Fruit fly (Drosophila melanogaster) whole organism, pupa: ENCODE results near the gene CG17028.
A peak's percentile ranks its signal among the peaks of the same experiment; 100 is the strongest.

Experiments
- CG10348 ChIP-seq: fragments of 200-800 bp; sonication (Bioruptor generic); IDR thresholded peaks from 2 replicates; pipeline ENCODE4 v1.3.6; 2022; ENCODE audit warnings: missing biosample characterization, missing genetic modification characterization
- CG12605 ChIP-seq: fragments of 200-800 bp; sonication (Bioruptor generic); IDR thresholded peaks from 2 replicates; pipeline ENCODE4 v1.3.6; 2022; ENCODE audit warnings: missing biosample characterization, missing genetic modification characterization
- CG13204 ChIP-seq: fragments of 200-800 bp; sonication (Bioruptor generic); optimal IDR thresholded peaks from 2 replicates; lab custom pipeline; 2018; ENCODE audit warnings: missing biosample characterization, mild to moderate bottlenecking, missing genetic modification characterization, moderate library complexity
- CG14655 ChIP-seq: fragments of 200-800 bp; sonication (Bioruptor generic); optimal IDR thresholded peaks from 3 replicates; lab custom pipeline; 2017; ENCODE audit warnings: mild to moderate bottlenecking, missing biosample characterization, missing genetic modification reagents, missing genetic modification characterization
- CG15710 ChIP-seq: fragments of 200-800 bp; sonication (Bioruptor generic); optimal IDR thresholded peaks from 2 replicates; lab custom pipeline; 2018; ENCODE audit warnings: missing biosample characterization, mild to moderate bottlenecking, missing genetic modification characterization, moderate library complexity
- CG17806 ChIP-seq: fragments of 200-800 bp; sonication (Bioruptor generic); optimal IDR thresholded peaks from 2 replicates; lab custom pipeline; 2018; ENCODE audit warnings: missing biosample characterization, mild to moderate bottlenecking, missing genetic modification characterization, moderate library complexity
- CG32121 ChIP-seq: fragments of 200-800 bp; sonication (Bioruptor generic); IDR thresholded peaks from 2 replicates; pipeline ENCODE4 v1.3.6; 2022; ENCODE audit warnings: missing biosample characterization, missing genetic modification characterization
- CG34367 ChIP-seq: fragments of 200-800 bp; sonication (Bioruptor generic); optimal IDR thresholded peaks from 2 replicates; lab custom pipeline; 2018; ENCODE audit warnings: missing biosample characterization, mild to moderate bottlenecking, missing genetic modification characterization
- CG4496 ChIP-seq: fragments of 200-800 bp; sonication (Bioruptor generic); IDR thresholded peaks from 3 replicates; pipeline ENCODE4 v1.3.6; 2022; ENCODE audit warnings: missing biosample characterization, missing genetic modification characterization
- CG8159 ChIP-seq: fragments of 200-800 bp; sonication (Bioruptor generic); optimal IDR thresholded peaks from 3 replicates; lab custom pipeline; 2018; ENCODE audit warnings: missing biosample characterization, mild to moderate bottlenecking, missing genetic modification characterization, moderate library complexity
- CG8301 ChIP-seq: fragments of 200-800 bp; sonication (Bioruptor generic); optimal IDR thresholded peaks from 2 replicates; lab custom pipeline; 2018; ENCODE audit warnings: missing biosample characterization, mild to moderate bottlenecking, missing genetic modification characterization
- CG9948 ChIP-seq: fragments of 200-800 bp; sonication (Bioruptor generic); optimal IDR thresholded peaks from 2 replicates; lab custom pipeline; 2018; ENCODE audit warnings: missing biosample characterization, mild to moderate bottlenecking, missing genetic modification characterization, moderate library complexity
- D1 ChIP-seq: fragments of 200-800 bp; sonication (Bioruptor generic); optimal IDR thresholded peaks from 2 replicates; lab custom pipeline; 2018; ENCODE audit warnings: missing biosample characterization, mild to moderate bottlenecking, missing genetic modification characterization, moderate library complexity
- EcR ChIP-seq: fragments of 200-800 bp; sonication (Bioruptor generic); optimal IDR thresholded peaks from 3 replicates; lab custom pipeline; 2019; ENCODE audit warnings: missing biosample characterization, missing genetic modification characterization, mild to moderate bottlenecking, moderate library complexity, missing genetic modification reagents
- Ets98B ChIP-seq: fragments of 200-800 bp; sonication (Bioruptor generic); IDR thresholded peaks from 2 replicates; pipeline ENCODE4 v1.3.6; 2022; ENCODE audit warnings: missing biosample characterization, missing genetic modification characterization
- Pif1A ChIP-seq: fragments of 200-800 bp; sonication (Bioruptor generic); optimal IDR thresholded peaks from 3 replicates; lab custom pipeline; 2016; ENCODE audit warnings: missing biosample characterization, missing genetic modification characterization
- Pif1B ChIP-seq: fragments of 200-800 bp; sonication (Bioruptor generic); optimal IDR thresholded peaks from 3 replicates; lab custom pipeline; 2016; ENCODE audit warnings: missing biosample characterization, missing genetic modification characterization
- Snoo ChIP-seq: fragments of 200-800 bp; sonication (Bioruptor generic); optimal IDR thresholded peaks from 3 replicates; lab custom pipeline; 2017; ENCODE audit warnings: missing biosample characterization, mild to moderate bottlenecking, missing genetic modification characterization, inconsistent platforms
- fd96Ca ChIP-seq: fragments of 200-800 bp; sonication (Bioruptor generic); IDR thresholded peaks from 3 replicates; pipeline ENCODE4 v1.3.6; 2022; ENCODE audit warnings: missing biosample characterization, missing genetic modification characterization
- gl ChIP-seq: fragments of 200-800 bp; sonication (Bioruptor generic); optimal IDR thresholded peaks from 2 replicates; lab custom pipeline; 2018; ENCODE audit warnings: missing biosample characterization, mild to moderate bottlenecking, missing genetic modification characterization
- rn ChIP-seq: fragments of 200-800 bp; sonication (Bioruptor generic); IDR thresholded peaks from 2 replicates; pipeline ENCODE4 v1.3.6; 2022; ENCODE audit warnings: missing biosample characterization, missing genetic modification characterization

The CG17028 gene

dm6 chr3L:15978224-15978623, at the start of gene CG17028:
CG17028 (plus strand) TSS chr3L:15978524.
- TF ChIP-seq Ets98B (GFP tag; lab: Robert Waterston, UW) (no peak), CG8159 (tag; lab: Kevin White, UChicago) (no peak), CG14655 (GFP tag; lab: Kevin White, UChicago) (no peak), Snoo (tag; lab: Kevin White, UChicago) (no peak), EcR (no peak), CG17806 (tag; lab: Kevin White, UChicago) (no peak), Pif1B (GFP tag; lab: Kevin White, UChicago) (no peak)

dm6 chr3L:15940823-15941222, 37.5 kb upstream of the CG17028 start:
- no peak for TF ChIP-seq CG17806 (tag; lab: Kevin White, UChicago)
- peak; percentile 88 for TF ChIP-seq rn (GFP tag; lab: Robert Waterston, UW)
- peak; percentile 81 for TF ChIP-seq CG10348
- peak; percentile 76 for TF ChIP-seq CG9948 (tag; lab: Kevin White, UChicago)
- TF ChIP-seq fd96Ca (GFP tag; lab: Robert Waterston, UW) = peak; percentile 91
- TF ChIP-seq EcR = no peak
- peak; percentile 97 for TF ChIP-seq CG4496 (GFP tag; lab: Robert Waterston, UW)
- peak; percentile 86 for TF ChIP-seq CG8159 (tag; lab: Kevin White, UChicago)
- TF ChIP-seq CG12605 (GFP tag; lab: Robert Waterston, UW) = peak; percentile 90
- peak; percentile 88 for TF ChIP-seq CG15710 (tag; lab: Kevin White, UChicago)
- peak; percentile 95 for TF ChIP-seq Snoo (tag; lab: Kevin White, UChicago)
- TF ChIP-seq CG13204 (GFP tag; lab: Kevin White, UChicago) = peak; percentile 68
- no peak for TF ChIP-seq D1 (tag; lab: Kevin White, UChicago)
- peak; percentile 78 for TF ChIP-seq Pif1A (GFP tag; lab: Kevin White, UChicago)
- peak; percentile 96 for TF ChIP-seq Ets98B (GFP tag; lab: Robert Waterston, UW)
- peak; percentile 92 for TF ChIP-seq CG8301
- TF ChIP-seq gl = no peak
- TF ChIP-seq CG32121 (GFP tag; lab: Robert Waterston, UW) = peak; percentile 95
- TF ChIP-seq CG34367 (tag; lab: Kevin White, UChicago) = peak; percentile 83
- peak; percentile 87 for TF ChIP-seq Pif1B (GFP tag; lab: Kevin White, UChicago)
- TF ChIP-seq CG14655 (GFP tag; lab: Kevin White, UChicago) = peak; percentile 90

DNA sequence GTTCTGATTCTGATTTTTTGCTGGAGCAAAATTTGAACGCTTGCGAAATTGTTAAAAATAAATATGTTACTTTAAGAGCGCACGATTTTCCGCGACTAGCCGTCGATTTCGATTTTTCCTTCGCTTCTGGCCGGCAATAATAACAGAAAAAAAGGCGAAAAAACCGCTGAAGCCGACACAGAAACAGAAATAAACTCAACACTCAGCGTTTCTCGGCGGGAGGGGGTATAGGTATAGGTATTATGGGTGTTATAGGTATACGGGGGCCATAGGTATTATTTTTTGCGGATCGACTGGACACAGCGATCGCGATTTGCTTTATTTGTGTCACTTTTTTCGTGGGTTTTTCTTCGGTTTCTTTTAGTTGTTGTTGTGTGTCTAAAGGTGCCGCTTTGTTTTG, 26.0 kb upstream of the CG17028 start:
- TF ChIP-seq EcR (no peak), CG9948 (tag; lab: Kevin White, UChicago) (no peak), fd96Ca (GFP tag; lab: Robert Waterston, UW) (peak; percentile 13; the same call in 1 of the 3 replicates)

DNA sequence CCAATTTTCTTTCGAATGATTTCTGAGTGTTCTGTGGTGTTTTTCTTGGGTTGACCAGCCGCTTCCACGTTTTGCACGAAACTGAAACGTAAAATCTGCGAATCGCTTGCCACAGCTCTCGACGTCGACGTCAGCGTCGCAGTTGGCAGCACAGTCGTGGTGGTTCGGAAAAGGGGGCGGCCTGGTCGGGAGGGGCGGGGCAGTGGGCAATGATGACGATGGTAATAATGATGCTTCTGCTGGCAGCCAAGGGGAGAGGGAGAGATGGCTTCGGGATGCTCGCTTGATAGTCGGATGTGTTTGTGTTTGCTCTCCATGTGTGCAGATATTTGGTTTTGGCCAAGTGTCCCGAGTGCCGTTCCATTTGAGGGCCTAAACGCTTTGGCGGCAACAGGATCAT, 25.4 kb upstream of the CG17028 start:
- TF ChIP-seq rn (GFP tag; lab: Robert Waterston, UW) (no peak), CG12605 (GFP tag; lab: Robert Waterston, UW) (peak; percentile 45; the same call in 1 of the 2 replicates), Ets98B (GFP tag; lab: Robert Waterston, UW) (no peak; the same call in 1 of the 2 replicates), CG34367 (tag; lab: Kevin White, UChicago) (no peak), D1 (tag; lab: Kevin White, UChicago) (no peak), CG32121 (GFP tag; lab: Robert Waterston, UW) (peak; percentile 56), CG10348 (0 out of 2 replicates have a peak, but pooled peaks have one; percentile 13), gl (no peak), CG9948 (tag; lab: Kevin White, UChicago) (no peak), fd96Ca (GFP tag; lab: Robert Waterston, UW) (no peak), CG15710 (tag; lab: Kevin White, UChicago) (no peak), Pif1A (GFP tag; lab: Kevin White, UChicago) (no peak), Snoo (tag; lab: Kevin White, UChicago) (no peak), CG8159 (tag; lab: Kevin White, UChicago) (no peak), CG8301 (no peak), CG13204 (GFP tag; lab: Kevin White, UChicago) (peak; percentile 75), CG4496 (GFP tag; lab: Robert Waterston, UW) (peak; percentile 75), EcR (peak; percentile 28), Pif1B (GFP tag; lab: Kevin White, UChicago) (no peak), CG17806 (tag; lab: Kevin White, UChicago) (no peak), CG14655 (GFP tag; lab: Kevin White, UChicago) (no peak)

dm6 chr3L:15953892-15954291, 24.4 kb upstream of the CG17028 start:
- TF ChIP-seq CG10348 = no peak
- no peak for TF ChIP-seq Pif1B (GFP tag; lab: Kevin White, UChicago)
- no peak for TF ChIP-seq fd96Ca (GFP tag; lab: Robert Waterston, UW)
- no peak for TF ChIP-seq EcR
- no peak for TF ChIP-seq CG34367 (tag; lab: Kevin White, UChicago)
- TF ChIP-seq CG9948 (tag; lab: Kevin White, UChicago) = no peak
- no peak for TF ChIP-seq gl
- TF ChIP-seq CG8301 = no peak
- no peak for TF ChIP-seq CG32121 (GFP tag; lab: Robert Waterston, UW)
- TF ChIP-seq rn (GFP tag; lab: Robert Waterston, UW) = no peak
- no peak for TF ChIP-seq CG14655 (GFP tag; lab: Kevin White, UChicago)
- TF ChIP-seq CG8159 (tag; lab: Kevin White, UChicago) = no peak
- TF ChIP-seq Ets98B (GFP tag; lab: Robert Waterston, UW) = no peak
- no peak for TF ChIP-seq CG12605 (GFP tag; lab: Robert Waterston, UW)
- no peak for TF ChIP-seq Pif1A (GFP tag; lab: Kevin White, UChicago)
- TF ChIP-seq, all 21 proteins: peak for 0
